Worm (Caenorhabditis elegans) whole organism, L3 larva: ENCODE results near the gene C49C3.4.

Experiments
- ama-1 ChIP-seq: fragments of 150-350 bp; optimal IDR thresholded peaks from 2 replicates; lab custom pipeline; 2018
- egl-27 ChIP-seq: sonication (generic microtip); optimal IDR thresholded peaks from 4 replicates; lab custom pipeline; 2017; ENCODE audit warnings: missing biosample characterization, missing genetic modification reagents, missing genetic modification characterization
- elt-3 ChIP-seq, 3 experiments: fragments of 150-350 bp in 1 of 3; sonication (generic microtip) in 2 of 3; optimal IDR thresholded peaks; 2 replicates in 2 of 3; 4 replicates in 1 of 3; lab custom pipeline; 2014 to 2017; ENCODE audit warnings: missing biosample characterization in 3 of 3, missing genetic modification characterization in 3 of 3
- mml-1 ChIP-seq: fragments of 150-350 bp; sonication (generic microtip); optimal IDR thresholded peaks from 3 replicates; lab custom pipeline; 2014; ENCODE audit warnings: missing biosample characterization, missing genetic modification characterization
- zag-1 ChIP-seq: fragments of 150-350 bp; optimal IDR thresholded peaks from 2 replicates; lab custom pipeline; 2014; ENCODE audit warnings: missing biosample characterization, missing genetic modification characterization

DNA sequence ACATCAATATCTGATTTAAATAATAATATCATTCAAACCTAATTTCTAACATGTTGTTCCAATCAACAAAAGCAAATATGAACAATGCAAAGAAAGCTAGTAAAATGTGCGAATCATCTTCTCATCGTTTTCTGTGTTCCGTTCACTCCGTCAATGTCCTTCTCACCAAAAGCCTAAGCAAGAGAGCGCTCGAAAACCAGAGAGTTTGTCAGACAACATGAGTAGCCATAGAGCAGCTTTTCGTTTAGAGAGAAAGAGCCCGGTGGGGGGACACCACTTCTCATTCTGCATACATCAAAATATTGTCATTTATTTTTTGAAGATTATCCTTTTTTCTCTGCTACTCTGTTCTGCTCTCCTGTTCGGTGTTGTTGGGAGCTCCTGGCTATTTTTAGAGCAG is 26.9 kb upstream of the C49C3.4 start:
- no peak for TF ChIP-seq ama-1 (lab: Kevin White, UChicago)
- TF ChIP-seq mml-1, result no peak
- TF ChIP-seq zag-1 (tag; lab: Kevin White, UChicago), result no peak
- no peak for TF ChIP-seq elt-3 (tag; optimal IDR thresholded peaks at IDR 0.05; lab: Kevin White, UChicago)
- no peak for TF ChIP-seq egl-27 (tag; lab: Kevin White, UChicago)
